Worm (Caenorhabditis elegans): ENCODE data around the gene T14G10.8.

DNA sequence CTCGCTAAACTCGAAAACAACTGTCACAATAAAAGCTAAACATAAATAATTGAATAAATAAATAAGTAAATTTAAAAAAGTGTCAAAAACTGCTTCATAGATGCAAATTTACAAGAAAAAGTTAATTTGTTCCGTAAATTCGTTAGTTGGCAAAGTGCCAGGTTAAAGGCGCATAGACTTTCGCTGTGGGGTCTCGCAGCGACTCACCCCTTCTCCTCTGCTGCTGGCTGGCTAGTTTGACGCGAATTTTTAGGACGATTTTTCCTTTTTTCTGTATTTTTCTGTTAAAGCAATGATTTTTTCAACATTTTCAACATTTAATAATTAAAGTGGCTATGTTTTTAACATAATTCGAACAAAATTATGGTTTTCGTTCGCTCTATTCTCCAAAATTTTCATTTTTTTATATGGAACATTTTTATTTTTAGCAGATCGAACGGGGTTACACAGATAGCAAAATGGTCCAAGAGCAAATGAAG lies 29.5 kb upstream of the T14G10.8 start, which contains the start of gene rack-1:
- TF ChIP-seq ama-1 (optimal IDR thresholded peaks at IDR 0.05) (no peak), aly-1 (tag; optimal IDR thresholded peaks at IDR 0.05) (no peak), F13C5.2 (tag; optimal IDR thresholded peaks at IDR 0.05) (no peak), tra-4 (tag; optimal IDR thresholded peaks at IDR 0.05) (no peak), hmbx-1 (tag; optimal IDR thresholded peaks at IDR 0.05) (no peak), ceh-13 (GFP tag; optimal IDR thresholded peaks at IDR 0.05) (no peak)
